3 worm cellular contexts compared by ENCODE assay signal in genomic region chrIV:2408437-2408836, ce11.
TF ChIP-seq lines count a peak whose summit lies in the region.

No protein-coding gene starts in this region.

TF ChIP-seq in whole organism, L1 larva, 84 proteins besides CTCF, POLR2A, EP300 and RAD21 (continued from another document and continues in another):
- TF ChIP-seq egl-27 (tag; optimal IDR thresholded peaks at IDR 0.05; lab: Kevin White, UChicago) (no peak), ztf-4 (tag; optimal IDR thresholded peaks at IDR 0.05; lab: Kevin White, UChicago) (peak; percentile 50), unc-86 (tag; optimal IDR thresholded peaks at IDR 0.05; lab: Kevin White, UChicago) (peak; percentile 80), sup-37 (GFP tag; optimal IDR thresholded peaks at IDR 0.05; lab: Kevin White, UChicago) (peak; percentile 53), pax-3 (tag; optimal IDR thresholded peaks at IDR 0.05; lab: Kevin White, UChicago) (peak; percentile 64), pag-3 (tag; optimal IDR thresholded peaks at IDR 0.05; lab: Kevin White, UChicago; ENCODE audit: borderline replicate concordance, insufficient read depth) (no peak), nhr-84 (tag; optimal IDR thresholded peaks at IDR 0.05; lab: Kevin White, UChicago) (no peak), blmp-1 (tag; optimal IDR thresholded peaks at IDR 0.05; lab: Kevin White, UChicago) (no peak), tbx-2 (tag; optimal IDR thresholded peaks at IDR 0.05; lab: Kevin White, UChicago) (peak; percentile 82), swsn-7 (tag; optimal IDR thresholded peaks at IDR 0.05; lab: Kevin White, UChicago) (peak; percentile 84), nhr-71 (tag; optimal IDR thresholded peaks at IDR 0.05; lab: Kevin White, UChicago) (peak; percentile 89), lin-13 (GFP tag; optimal IDR thresholded peaks at IDR 0.05; lab: Kevin White, UChicago) (peak; percentile 66), dsc-1 (tag; optimal IDR thresholded peaks at IDR 0.05; lab: Kevin White, UChicago) (peak; percentile 89), alr-1 (tag; optimal IDR thresholded peaks at IDR 0.05; lab: Kevin White, UChicago; ENCODE audit: borderline replicate concordance) (no peak), ztf-11 (tag; optimal IDR thresholded peaks at IDR 0.05; lab: Kevin White, UChicago) (peak in 1 of 2 experiments; percentile 77), lin-39 (tag; optimal IDR thresholded peaks at IDR 0.05; lab: Kevin White, UChicago) (peak; percentile 32), elt-2 (tag; optimal IDR thresholded peaks at IDR 0.05; lab: Kevin White, UChicago) (peak; percentile 45), mab-9 (GFP tag; IDR thresholded peaks at IDR 0.05; lab: Robert Waterston, UW) (peak; percentile 55; the same call in 1 of the 2 replicates), hlh-4 (tag; optimal IDR thresholded peaks at IDR 0.05; lab: Kevin White, UChicago) (no peak), unc-62 (GFP tag; optimal IDR thresholded peaks at IDR 0.05; lab: Kevin White, UChicago) (no peak), nhr-12 (tag; optimal IDR thresholded peaks at IDR 0.05; lab: Kevin White, UChicago) (no peak), nhr-11 (tag; optimal IDR thresholded peaks at IDR 0.05; lab: Kevin White, UChicago) (no peak), skn-1 (tag; optimal IDR thresholded peaks at IDR 0.05; lab: Kevin White, UChicago) (peak; percentile 92), ceh-82 (tag; optimal IDR thresholded peaks at IDR 0.05; lab: Kevin White, UChicago) (peak; percentile 68 to 91 (median 80)), C04F5.9 (tag; optimal IDR thresholded peaks at IDR 0.05; lab: Kevin White, UChicago) (peak; percentile 70), ceh-88 (GFP tag; IDR thresholded peaks at IDR 0.05; lab: Robert Waterston, UW) (no peak), snpc-4 (tag; optimal IDR thresholded peaks at IDR 0.05; lab: Kevin White, UChicago) (peak; percentile 69), ceh-90 (tag; optimal IDR thresholded peaks at IDR 0.05; lab: Kevin White, UChicago) (peak; percentile 48), vab-15 (tag; optimal IDR thresholded peaks at IDR 0.05; lab: Kevin White, UChicago) (no peak), mep-1 (tag; optimal IDR thresholded peaks at IDR 0.05; lab: Kevin White, UChicago) (peak; percentile 93), fkh-10 (GFP tag; optimal IDR thresholded peaks at IDR 0.05; lab: Kevin White, UChicago) (peak; percentile 80), fos-1 (tag; optimal IDR thresholded peaks at IDR 0.05; lab: Kevin White, UChicago) (peak; percentile 73), jun-1 (tag; optimal IDR thresholded peaks at IDR 0.05; lab: Kevin White, UChicago) (peak; percentile 81), isw-1 (GFP tag; IDR thresholded peaks at IDR 0.05; lab: Robert Waterston, UW) (peak; percentile 34), nhr-85 (tag; lab: Kevin White, UChicago) (peak; percentile 69), elt-3 (tag; optimal IDR thresholded peaks at IDR 0.05; lab: Kevin White, UChicago) (peak in 3 of 6 experiments; percentile 20 to 34 (median 28)), efl-1 (optimal IDR thresholded peaks at IDR 0.05; lab: Kevin White, UChicago) (peak; percentile 69 to 76), efl-1 (GFP tag; optimal IDR thresholded peaks at IDR 0.05 in 1 of 2; lab: Kevin White, UChicago) (peak; percentile 69 to 98), sox-4 (tag; optimal IDR thresholded peaks at IDR 0.05; lab: Kevin White, UChicago) (peak; percentile 37), rnt-1 (tag; optimal IDR thresholded peaks at IDR 0.05; lab: Kevin White, UChicago) (peak; percentile 93), grh-1 (GFP tag; IDR thresholded peaks at IDR 0.05; lab: Robert Waterston, UW) (peak; percentile 26; the same call in 1 of the 2 replicates), aha-1 (tag; optimal IDR thresholded peaks at IDR 0.05; lab: Kevin White, UChicago) (no peak), snu-23 (GFP tag; optimal IDR thresholded peaks at IDR 0.05; lab: Kevin White, UChicago) (peak; percentile 91), ces-1 (GFP tag; optimal IDR thresholded peaks at IDR 0.05; lab: Kevin White, UChicago) (no peak)

TF ChIP-seq in whole organism, L3 larva, 47 proteins besides CTCF, POLR2A, EP300 and RAD21 (continued from another document):
- TF ChIP-seq elt-1 (tag; optimal IDR thresholded peaks at IDR 0.05; lab: Kevin White, UChicago) (peak; percentile 10), sea-2 (GFP tag; optimal IDR thresholded peaks at IDR 0.05; lab: Kevin White, UChicago) (no peak), ceh-16 (tag; optimal IDR thresholded peaks at IDR 0.05; lab: Kevin White, UChicago) (no peak), ceh-28 (tag; optimal IDR thresholded peaks at IDR 0.05; lab: Kevin White, UChicago) (no peak), eor-1 (tag; optimal IDR thresholded peaks at IDR 0.05; lab: Kevin White, UChicago) (no peak), nfya-1 (tag; optimal IDR thresholded peaks at IDR 0.05; lab: Kevin White, UChicago; ENCODE audit: insufficient read depth) (peak; percentile 89), lin-15B (tag; optimal IDR thresholded peaks at IDR 0.05; lab: Kevin White, UChicago) (peak; percentile 57), ztf-4 (tag; optimal IDR thresholded peaks at IDR 0.05; lab: Kevin White, UChicago) (no peak), nhr-43 (tag; optimal IDR thresholded peaks at IDR 0.05; lab: Kevin White, UChicago; ENCODE audit: poor library complexity, severe bottlenecking) (peak; percentile 74), daf-12 (tag; optimal IDR thresholded peaks at IDR 0.05; lab: Kevin White, UChicago) (no peak), nhr-11 (tag; optimal IDR thresholded peaks at IDR 0.05; lab: Kevin White, UChicago) (peak; percentile 26), fkh-10 (GFP tag; optimal IDR thresholded peaks at IDR 0.05; lab: Kevin White, UChicago) (peak; percentile 19), zag-1 (tag; optimal IDR thresholded peaks at IDR 0.05; lab: Kevin White, UChicago) (no peak), unc-39 (tag; optimal IDR thresholded peaks at IDR 0.05; lab: Kevin White, UChicago) (peak; percentile 1), nhr-25 (tag; optimal IDR thresholded peaks at IDR 0.05; lab: Kevin White, UChicago) (peak; percentile 66), skn-1 (tag; optimal IDR thresholded peaks at IDR 0.05; lab: Kevin White, UChicago) (peak; percentile 85), fos-1 (tag; optimal IDR thresholded peaks at IDR 0.05; lab: Kevin White, UChicago) (peak; percentile 44), ama-1 (optimal IDR thresholded peaks at IDR 0.05; lab: Kevin White, UChicago) (peak; percentile 64), elt-3 (tag; optimal IDR thresholded peaks at IDR 0.05; lab: Kevin White, UChicago) (peak in 1 of 3 experiments; percentile 56), ceh-82 (tag; optimal IDR thresholded peaks at IDR 0.05; lab: Kevin White, UChicago) (peak; percentile 57), R02D3.7 (tag; optimal IDR thresholded peaks at IDR 0.05; lab: Kevin White, UChicago) (peak; percentile 12)
TF ChIP-seq in whole organism, L3 larva: peak in this region for 25.

TF ChIP-seq in whole organism, young adult, 124 proteins besides CTCF, POLR2A, EP300 and RAD21 (continued from another document and continues in another):
- TF ChIP-seq tbx-9 (tag; optimal IDR thresholded peaks at IDR 0.05; lab: Kevin White, UChicago; ENCODE audit: borderline replicate concordance) (no peak), ceh-79 (tag; optimal IDR thresholded peaks at IDR 0.05; lab: Kevin White, UChicago) (peak; percentile 60), let-526 (GFP tag; IDR thresholded peaks at IDR 0.05; lab: Robert Waterston, UW) (peak; percentile 68; the same call in 1 of the 2 replicates), lin-35 (GFP tag; optimal IDR thresholded peaks at IDR 0.05; lab: Kevin White, UChicago) (peak in 1 of 3 experiments; percentile 84), egrh-3 (GFP tag; IDR thresholded peaks at IDR 0.05; lab: Robert Waterston, UW) (peak; percentile 73), hsf-1 (GFP tag; IDR thresholded peaks at IDR 0.05; lab: Robert Waterston, UW) (peak; percentile 45; the same call in 1 of the 2 replicates), ceh-27 (GFP tag; optimal IDR thresholded peaks at IDR 0.05; lab: Kevin White, UChicago) (peak; percentile 84), T07F8.4 (tag; optimal IDR thresholded peaks at IDR 0.05; lab: Kevin White, UChicago) (peak; percentile 81), pha-4 (tag; optimal IDR thresholded peaks at IDR 0.05; lab: Kevin White, UChicago) (no peak), ztf-6 (GFP tag; IDR thresholded peaks at IDR 0.05; lab: Robert Waterston, UW) (no peak), B0035.1 (tag; optimal IDR thresholded peaks at IDR 0.05; lab: Kevin White, UChicago) (peak; percentile 58), nhr-179 (tag; optimal IDR thresholded peaks at IDR 0.05; lab: Kevin White, UChicago) (no peak), sptf-2 (GFP tag; optimal IDR thresholded peaks at IDR 0.05; lab: Kevin White, UChicago) (peak; percentile 76), repo-1 (tag; optimal IDR thresholded peaks at IDR 0.05; lab: Kevin White, UChicago) (peak; percentile 83), hmg-1.2 (GFP tag; IDR thresholded peaks at IDR 0.05; lab: Robert Waterston, UW) (peak; percentile 71), B0261.1 (tag; optimal IDR thresholded peaks at IDR 0.05; lab: Kevin White, UChicago) (peak; percentile 92), hrde-1 (tag; optimal IDR thresholded peaks at IDR 0.05; lab: Kevin White, UChicago; ENCODE audit: borderline replicate concordance) (peak; percentile 74), K12H6.12 (tag; optimal IDR thresholded peaks at IDR 0.05; lab: Kevin White, UChicago) (peak; percentile 45), F10E7.11 (tag; optimal IDR thresholded peaks at IDR 0.05; lab: Kevin White, UChicago) (no peak), unc-62 (GFP tag; optimal IDR thresholded peaks at IDR 0.05; lab: Kevin White, UChicago) (no peak), lsy-27 (tag; optimal IDR thresholded peaks at IDR 0.05; lab: Kevin White, UChicago; ENCODE audit: borderline replicate concordance, insufficient read depth) (peak; percentile 85), cebp-1 (GFP tag; IDR thresholded peaks at IDR 0.05; lab: Robert Waterston, UW) (0 out of 2 replicates have a peak, but pooled peaks have one; percentile 10), cebp-1 (tag; optimal IDR thresholded peaks at IDR 0.05; lab: Kevin White, UChicago) (peak; percentile 80), gei-17 (GFP tag; optimal IDR thresholded peaks at IDR 0.05; lab: Kevin White, UChicago) (peak; percentile 52), fkh-3 (tag; optimal IDR thresholded peaks at IDR 0.05; lab: Kevin White, UChicago) (no peak), ekl-4 (GFP tag; IDR thresholded peaks at IDR 0.05; lab: Robert Waterston, UW) (peak; percentile 80; the same call in 1 of the 2 replicates), C06A6.2 (GFP tag; conservative IDR thresholded peaks at IDR 0.05; lab: Robert Waterston, UW) (peak; percentile 61; the same call in 1 of the 2 replicates), lin-40 (tag; optimal IDR thresholded peaks at IDR 0.05; lab: Kevin White, UChicago) (peak; percentile 87), lir-1 (GFP tag; conservative IDR thresholded peaks at IDR 0.05; lab: Robert Waterston, UW) (0 out of 2 replicates have a peak, but pooled peaks have one; percentile 48), zfh-2 (GFP tag; conservative IDR thresholded peaks at IDR 0.05; lab: Robert Waterston, UW) (peak; percentile 73), D2030.7 (GFP tag; IDR thresholded peaks at IDR 0.05; lab: Robert Waterston, UW) (peak; percentile 92), him-1 (tag; optimal IDR thresholded peaks at IDR 0.05; lab: Kevin White, UChicago) (peak; percentile 94), mxl-1 (tag; optimal IDR thresholded peaks at IDR 0.05; lab: Kevin White, UChicago) (peak; percentile 84), nhr-27 (tag; optimal IDR thresholded peaks at IDR 0.05; lab: Kevin White, UChicago) (no peak), ceh-100 (GFP tag; IDR thresholded peaks at IDR 0.05; lab: Robert Waterston, UW) (peak; percentile 54), Y56A3A.18 (GFP tag; IDR thresholded peaks at IDR 0.05; lab: Robert Waterston, UW) (peak; percentile 94), F22D6.2 (tag; optimal IDR thresholded peaks at IDR 0.05; lab: Kevin White, UChicago) (peak; percentile 52), madf-8 (GFP tag; conservative IDR thresholded peaks at IDR 0.05; lab: Robert Waterston, UW) (0 out of 2 replicates have a peak, but pooled peaks have one; percentile 20), rpc-1 (optimal IDR thresholded peaks at IDR 0.05; lab: Kevin White, UChicago) (peak; percentile 93), rpc-1 (tag; optimal IDR thresholded peaks at IDR 0.05; lab: Kevin White, UChicago) (peak; percentile 90), ceh-40 (GFP tag; IDR thresholded peaks at IDR 0.05; lab: Robert Waterston, UW) (peak; percentile 66; the same call in 1 of the 2 replicates), attf-6 (GFP tag; IDR thresholded peaks at IDR 0.05; lab: Robert Waterston, UW) (0 out of 2 replicates have a peak, but pooled peaks have one; percentile 14), F23B12.7 (tag; optimal IDR thresholded peaks at IDR 0.05; lab: Kevin White, UChicago; ENCODE audit: insufficient read depth) (peak; percentile 94), Y95B8A.8 (GFP tag; IDR thresholded peaks at IDR 0.05; lab: Robert Waterston, UW) (peak; percentile 89), ceh-58 (GFP tag; IDR thresholded peaks at IDR 0.05; lab: Robert Waterston, UW) (no peak), rcor-1 (GFP tag; IDR thresholded peaks at IDR 0.05; lab: Robert Waterston, UW) (peak; percentile 75), F49E8.2 (tag; optimal IDR thresholded peaks at IDR 0.05; lab: Kevin White, UChicago; ENCODE audit: insufficient read depth) (peak; percentile 79), hlh-26 (GFP tag; conservative IDR thresholded peaks at IDR 0.05; lab: Robert Waterston, UW) (no peak), B0019.2 (GFP tag; conservative IDR thresholded peaks at IDR 0.05; lab: Robert Waterston, UW) (peak; percentile 53), F39B2.1 (GFP tag; IDR thresholded peaks at IDR 0.05; lab: Robert Waterston, UW) (no peak), pbrm-1 (GFP tag; IDR thresholded peaks at IDR 0.05; lab: Robert Waterston, UW) (peak; percentile 82), mes-4 (tag; optimal IDR thresholded peaks at IDR 0.05; lab: Kevin White, UChicago) (peak; percentile 81), atf-7 (tag; optimal IDR thresholded peaks at IDR 0.05; lab: Kevin White, UChicago) (peak; percentile 62), bed-2 (GFP tag; IDR thresholded peaks at IDR 0.05; lab: Robert Waterston, UW) (0 out of 2 replicates have a peak, but pooled peaks have one; percentile 35), dpl-1 (GFP tag; optimal IDR thresholded peaks at IDR 0.05; lab: Kevin White, UChicago) (peak; percentile 9), B0336.3 (GFP tag; IDR thresholded peaks at IDR 0.05; lab: Robert Waterston, UW) (peak; percentile 75), nfya-2 (GFP tag; IDR thresholded peaks at IDR 0.05; lab: Robert Waterston, UW) (no peak), Y53G8AR.9 (GFP tag; conservative IDR thresholded peaks at IDR 0.05; lab: Robert Waterston, UW) (no peak), sea-2 (GFP tag; IDR thresholded peaks at IDR 0.05; lab: Robert Waterston, UW) (no peak), die-1 (tag; optimal IDR thresholded peaks at IDR 0.05; lab: Kevin White, UChicago) (peak; percentile 83), lin-26 (GFP tag; IDR thresholded peaks at IDR 0.05; lab: Robert Waterston, UW) (peak; percentile 89), ets-4 (GFP tag; optimal IDR thresholded peaks at IDR 0.05; lab: Kevin White, UChicago) (peak; percentile 3), ceh-91 (GFP tag; IDR thresholded peaks at IDR 0.05; lab: Robert Waterston, UW) (no peak), attf-3 (GFP tag; conservative IDR thresholded peaks at IDR 0.05; lab: Robert Waterston, UW) (peak; percentile 66), egl-18 (GFP tag; IDR thresholded peaks at IDR 0.05; lab: Robert Waterston, UW) (no peak), dpff-1 (tag; optimal IDR thresholded peaks at IDR 0.05; lab: Kevin White, UChicago) (no peak), aptf-3 (GFP tag; IDR thresholded peaks at IDR 0.05; lab: Robert Waterston, UW) (peak; percentile 70; the same call in 1 of the 2 replicates), ztf-18 (tag; optimal IDR thresholded peaks at IDR 0.05; lab: Kevin White, UChicago) (peak; percentile 83), sdz-38 (tag; optimal IDR thresholded peaks at IDR 0.05; lab: Kevin White, UChicago) (no peak), cebp-2 (GFP tag; IDR thresholded peaks at IDR 0.05; lab: Robert Waterston, UW) (0 out of 2 replicates have a peak, but pooled peaks have one; percentile 65), lin-54 (GFP tag; optimal IDR thresholded peaks at IDR 0.05; lab: Kevin White, UChicago) (peak; percentile 77)
